Worm (Caenorhabditis elegans) whole organism, midembryonic: ENCODE measurements around the gene W08E12.2.

Experiments used
- T22C8.4 ChIP-seq: fragments of 200-800 bp; sonication (Bioruptor generic); IDR thresholded peaks from 2 replicates; pipeline ENCODE4 v1.3.6; 2022; ENCODE audit warnings: missing genetic modification characterization, missing compliant biosample characterization
- cog-1 ChIP-seq: sonication (generic microtip); optimal IDR thresholded peaks from 2 replicates; lab custom pipeline; 2016; ENCODE audit warnings: missing genetic modification characterization, missing compliant biosample characterization
- flt-1 ChIP-seq: fragments of 200-800 bp; sonication (Bioruptor generic); IDR thresholded peaks from 2 replicates; pipeline ENCODE4 v1.3.6; 2022; ENCODE audit warnings: missing genetic modification characterization, missing compliant biosample characterization
- klf-2 ChIP-seq: fragments of 200-800 bp; sonication (Bioruptor generic); conservative IDR thresholded peaks from 2 replicates; pipeline ENCODE4 v1.3.6; 2022; ENCODE audit warnings: missing genetic modification reagents, missing genetic modification characterization, missing compliant biosample characterization
- med-1 ChIP-seq: sonication (generic microtip); optimal IDR thresholded peaks from 2 replicates; lab custom pipeline; 2017; ENCODE audit warnings: missing genetic modification characterization, mild to moderate bottlenecking, missing compliant biosample characterization, antibody characterized with exemption, missing genetic modification reagents; ENCODE audit not compliant: insufficient read depth
- ref-1 ChIP-seq: fragments of 200-800 bp; sonication (Bioruptor generic); conservative IDR thresholded peaks from 2 replicates; pipeline ENCODE4 v1.3.6; 2022; ENCODE audit warnings: missing genetic modification reagents, missing genetic modification characterization, missing compliant biosample characterization
- tab-1 ChIP-seq: fragments of 200-800 bp; sonication (Bioruptor generic); IDR thresholded peaks from 2 replicates; pipeline ENCODE4 v1.3.6; 2022; ENCODE audit warnings: missing genetic modification characterization, missing compliant biosample characterization
- ztf-23 ChIP-seq: fragments of 200-800 bp; sonication (Bioruptor generic); IDR thresholded peaks from 2 replicates; pipeline ENCODE4 v1.3.6; 2022; ENCODE audit warnings: missing genetic modification reagents, missing genetic modification characterization, missing compliant biosample characterization
- ztf-29 ChIP-seq: fragments of 200-800 bp; sonication (Bioruptor generic); IDR thresholded peaks from 2 replicates; pipeline ENCODE4 v1.3.6; 2022; ENCODE audit warnings: missing genetic modification reagents, missing genetic modification characterization, missing compliant biosample characterization

The W08E12.2 gene

DNA sequence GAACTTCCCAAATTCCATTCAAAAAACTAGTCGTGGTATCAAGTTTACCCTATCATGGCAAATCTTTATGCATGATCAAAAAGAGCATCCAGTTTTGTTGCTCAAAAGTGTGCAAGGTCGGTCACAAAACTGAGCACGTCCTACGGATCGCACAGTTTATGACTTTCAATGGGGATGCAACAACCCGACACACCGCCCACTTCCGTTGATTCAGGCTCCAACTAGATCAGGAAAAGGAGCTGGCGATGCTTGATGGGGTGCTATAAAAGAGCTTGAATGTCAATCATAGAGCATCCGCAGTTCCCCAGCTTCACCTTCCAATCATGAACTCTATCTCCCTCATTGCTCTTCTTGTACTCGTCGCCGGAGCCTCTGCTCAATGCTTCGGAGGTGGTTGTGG lies at the start of gene W08E12.2:
TSS of gene W08E12.2 (plus strand) at position 301 of the 400 bp plus-strand sequence.
- TF ChIP-seq med-1 (GFP tag; lab: Kevin White, UChicago) (no peak), ztf-29 (no peak), tab-1 (GFP tag; lab: Robert Waterston, UW) (no peak), klf-2 (no peak), ztf-23 (GFP tag; lab: Robert Waterston, UW) (no peak), ref-1 (no peak), T22C8.4 (GFP tag; lab: Robert Waterston, UW) (no peak), cog-1 (tag; lab: Kevin White, UChicago) (no peak), flt-1 (GFP tag; lab: Robert Waterston, UW) (no peak)

DNA sequence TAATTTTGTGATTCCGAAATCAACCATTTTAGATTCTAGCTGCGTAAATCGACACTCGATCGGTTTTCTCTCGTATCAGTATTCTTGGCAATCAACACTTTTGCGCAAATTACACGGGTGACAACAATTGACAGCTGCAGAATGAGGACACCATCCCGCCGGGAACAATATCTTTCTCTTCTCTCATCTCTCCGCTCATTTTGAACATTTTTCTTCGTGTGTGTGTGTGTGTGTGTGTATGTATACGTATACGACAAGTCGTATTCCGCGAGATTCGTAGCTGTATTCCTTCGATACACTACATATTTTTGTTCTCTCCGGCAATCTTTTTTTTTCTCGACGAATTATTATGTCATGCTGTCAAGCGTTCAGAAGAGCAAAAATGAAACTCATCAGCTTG lies 48.8 kb upstream of the W08E12.2 start:
- TF ChIP-seq cog-1 (tag; lab: Kevin White, UChicago) (no peak), ref-1 (no peak), klf-2 (no peak), T22C8.4 (GFP tag; lab: Robert Waterston, UW) (no peak), tab-1 (GFP tag; lab: Robert Waterston, UW) (no peak), flt-1 (GFP tag; lab: Robert Waterston, UW) (no peak), med-1 (GFP tag; lab: Kevin White, UChicago) (no peak), ztf-23 (GFP tag; lab: Robert Waterston, UW) (no peak), ztf-29 (no peak)

DNA sequence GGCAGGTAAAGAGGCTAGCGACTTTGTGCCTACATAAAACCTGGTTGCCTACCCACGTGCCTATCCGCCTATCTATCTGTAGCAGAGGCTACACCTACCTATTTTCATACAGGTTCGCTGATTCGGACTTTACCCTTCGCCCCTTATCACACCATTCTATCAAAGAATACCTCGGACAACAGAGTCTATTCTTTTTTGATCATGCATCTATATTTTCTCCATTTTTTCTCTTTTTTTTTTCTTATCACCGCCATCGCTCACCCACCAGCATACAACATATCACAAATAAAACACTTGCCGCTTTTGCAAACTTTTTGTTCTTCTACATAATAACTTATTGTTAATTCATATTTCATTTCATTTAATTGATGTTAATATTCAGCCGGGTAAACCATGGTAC lies 47.1 kb upstream of the W08E12.2 start, which contains the start of gene T26C12.1:
TSS of gene T26C12.1 (plus strand) at position 383 of the 400 bp plus-strand sequence.
- TF ChIP-seq ztf-23 (GFP tag; lab: Robert Waterston, UW): no peak

DNA sequence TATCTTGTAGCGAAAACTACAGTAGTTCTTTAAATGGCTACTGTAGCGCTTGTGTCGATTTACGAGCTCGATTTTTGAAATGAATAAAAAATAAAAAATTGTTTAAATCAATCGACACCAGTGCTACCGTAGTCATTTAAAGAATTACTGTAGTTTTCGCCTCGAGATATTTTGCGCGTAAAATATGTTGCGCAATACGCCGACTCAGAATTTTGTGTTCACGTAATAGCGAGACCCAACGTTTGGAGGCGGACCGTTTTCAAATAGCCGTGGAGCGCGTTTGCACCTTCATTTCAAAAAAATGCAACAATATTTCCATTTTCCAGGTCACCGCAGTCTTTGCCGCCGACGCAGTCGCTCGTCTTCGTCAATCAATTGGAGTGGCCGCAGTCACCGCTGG lies 45.5 kb upstream of the W08E12.2 start:
- no peak for TF ChIP-seq flt-1 (GFP tag; lab: Robert Waterston, UW)
- no peak for TF ChIP-seq tab-1 (GFP tag; lab: Robert Waterston, UW)
- TF ChIP-seq klf-2: no peak

DNA sequence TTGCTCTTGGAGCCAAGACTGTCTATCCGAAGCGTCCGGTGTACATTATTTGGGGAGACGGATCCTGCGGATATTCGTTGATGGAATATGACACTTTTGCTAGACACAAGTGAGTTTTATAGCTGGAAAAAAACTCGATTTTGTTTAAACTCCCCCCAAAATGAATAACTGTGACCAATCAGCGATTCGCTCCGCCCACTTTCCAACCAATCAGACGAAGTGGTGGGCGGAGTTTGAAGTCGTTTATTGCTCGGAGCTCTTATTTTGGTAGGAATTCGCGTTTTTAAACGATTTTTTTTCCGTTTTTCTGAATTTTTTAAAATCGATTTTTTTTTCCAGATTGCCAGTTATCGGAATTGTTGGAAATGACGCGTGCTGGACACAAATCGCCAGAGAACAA lies 43.9 kb upstream of the W08E12.2 start:
- no peak for TF ChIP-seq klf-2
- no peak for TF ChIP-seq ztf-29
- no peak for TF ChIP-seq med-1 (GFP tag; lab: Kevin White, UChicago)
- no peak for TF ChIP-seq cog-1 (tag; lab: Kevin White, UChicago)
- no peak for TF ChIP-seq T22C8.4 (GFP tag; lab: Robert Waterston, UW)
- TF ChIP-seq ztf-23 (GFP tag; lab: Robert Waterston, UW): no peak
- no peak for TF ChIP-seq flt-1 (GFP tag; lab: Robert Waterston, UW)

DNA sequence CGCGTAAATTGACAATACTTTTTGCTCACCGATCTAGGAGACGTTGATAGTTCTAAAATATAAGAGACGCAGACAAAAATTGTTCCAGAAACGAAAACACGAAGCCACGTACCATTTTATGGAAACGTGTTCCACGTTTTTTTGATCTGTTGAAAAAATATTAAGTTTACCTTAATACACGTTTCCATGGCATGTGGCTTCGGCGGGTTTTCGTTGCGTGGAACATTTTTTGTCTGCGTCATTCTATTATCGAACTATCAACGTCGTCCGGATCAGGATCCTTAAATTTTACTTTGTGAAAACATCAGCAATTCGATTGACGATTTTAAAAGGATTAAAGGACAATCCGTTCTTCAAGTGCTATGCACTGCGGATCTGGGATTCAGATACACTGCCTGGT lies 40.0 kb upstream of the W08E12.2 start, which contains the start of gene T26C12.2:
TSS of gene T26C12.2 (minus strand) at position 101 of the 400 bp plus-strand sequence.
- no peak for TF ChIP-seq flt-1 (GFP tag; lab: Robert Waterston, UW)
- TF ChIP-seq ztf-29: no peak
- TF ChIP-seq med-1 (GFP tag; lab: Kevin White, UChicago): no peak
- no peak for TF ChIP-seq cog-1 (tag; lab: Kevin White, UChicago)
- TF ChIP-seq T22C8.4 (GFP tag; lab: Robert Waterston, UW): no peak
- TF ChIP-seq ref-1: no peak
- TF ChIP-seq klf-2: no peak
- TF ChIP-seq tab-1 (GFP tag; lab: Robert Waterston, UW): no peak
- TF ChIP-seq ztf-23 (GFP tag; lab: Robert Waterston, UW): no peak

DNA sequence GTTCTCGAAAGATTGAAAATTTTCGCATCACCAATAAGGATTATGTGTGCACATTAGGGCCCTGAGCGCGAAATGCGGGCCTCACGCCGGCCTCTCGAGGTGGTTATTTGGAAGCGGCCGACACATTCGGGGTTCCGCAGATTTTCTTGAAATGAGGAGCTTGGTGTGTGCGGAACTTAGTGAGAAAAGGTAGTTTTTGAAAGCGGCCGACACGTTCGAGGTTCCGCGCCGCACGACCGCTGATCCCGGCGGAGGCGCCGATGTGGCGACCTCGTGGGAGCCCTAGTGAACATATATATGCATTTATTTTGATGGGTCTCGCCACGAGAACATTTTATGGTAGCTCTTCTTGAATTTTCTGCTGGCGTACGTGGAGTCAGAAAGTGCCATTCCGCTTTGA lies 38.8 kb upstream of the W08E12.2 start:
- TF ChIP-seq flt-1 (GFP tag; lab: Robert Waterston, UW) (0 out of 2 replicates have a peak, but pooled peaks have one; percentile 59), ref-1 (no peak)

DNA sequence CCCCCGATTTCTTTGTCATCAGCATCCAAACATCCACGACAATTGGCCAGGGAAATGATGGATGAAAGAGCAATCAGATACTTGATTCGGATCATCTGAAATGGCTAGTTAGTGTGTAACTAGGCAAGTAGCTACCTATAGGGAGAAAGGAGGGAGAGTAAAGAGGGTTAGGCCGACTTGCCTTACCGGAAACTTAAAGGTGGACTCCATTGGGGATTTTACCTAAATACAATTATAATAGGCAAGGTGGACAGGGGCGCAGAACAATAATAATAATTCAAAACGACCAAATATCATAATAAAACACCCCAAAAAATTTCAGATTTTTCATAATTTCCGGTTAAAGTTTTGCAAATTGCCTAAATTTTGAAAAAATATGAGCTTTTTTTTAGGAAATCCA lies 38.1 kb upstream of the W08E12.2 start, which contains the start of gene clec-173:
TSS of gene clec-173 (minus strand) at position 101 of the 400 bp plus-strand sequence.
- TF ChIP-seq flt-1 (GFP tag; lab: Robert Waterston, UW) (no peak), ztf-29 (no peak), cog-1 (tag; lab: Kevin White, UChicago) (no peak), klf-2 (no peak), ref-1 (no peak), ztf-23 (GFP tag; lab: Robert Waterston, UW) (no peak), tab-1 (GFP tag; lab: Robert Waterston, UW) (no peak)

DNA sequence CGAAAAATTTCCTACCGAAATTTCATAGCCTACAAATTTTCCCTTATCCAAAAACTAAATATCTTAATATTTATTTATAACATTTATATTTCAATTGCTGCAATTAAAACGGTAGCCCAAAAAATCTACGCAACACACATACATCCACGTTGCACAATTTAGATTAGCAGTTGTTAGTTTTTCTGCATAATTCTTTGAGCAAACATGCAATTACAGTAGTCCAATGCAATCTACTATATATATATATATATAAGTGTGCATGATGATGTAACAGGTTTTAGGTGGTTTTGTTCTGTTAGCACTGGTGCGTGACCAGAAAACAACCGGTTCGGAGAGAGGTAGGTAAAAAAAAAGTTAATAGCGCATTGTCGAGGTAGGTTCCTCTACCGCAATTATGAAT lies 34.3 kb upstream of the W08E12.2 start:
- no peak for TF ChIP-seq tab-1 (GFP tag; lab: Robert Waterston, UW)

DNA sequence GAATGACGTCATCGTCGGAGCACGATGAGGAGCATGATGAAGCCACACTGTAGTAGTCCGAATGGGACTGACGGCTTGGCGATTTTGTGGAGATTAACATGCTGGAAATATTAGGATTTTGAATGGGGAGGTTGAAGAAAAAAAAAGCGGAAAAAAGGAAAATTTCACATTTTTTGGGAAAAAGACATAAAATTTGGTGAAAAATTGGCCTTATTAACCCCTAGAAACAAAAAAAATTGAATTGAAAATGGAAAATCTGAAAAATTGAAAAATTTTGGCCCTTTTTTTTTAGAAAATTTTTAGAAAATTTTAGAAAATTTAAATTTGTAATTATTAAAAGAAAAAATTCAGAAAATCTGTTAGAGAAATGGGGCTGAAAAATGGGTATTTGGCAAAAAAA lies 32.4 kb upstream of the W08E12.2 start, which contains the start of gene T26C12.3:
TSS of gene T26C12.3 (minus strand) at position 101 of the 400 bp plus-strand sequence.
- no peak for TF ChIP-seq ztf-23 (GFP tag; lab: Robert Waterston, UW)
- TF ChIP-seq flt-1 (GFP tag; lab: Robert Waterston, UW): no peak
- no peak for TF ChIP-seq cog-1 (tag; lab: Kevin White, UChicago)
- TF ChIP-seq tab-1 (GFP tag; lab: Robert Waterston, UW): no peak
- no peak for TF ChIP-seq med-1 (GFP tag; lab: Kevin White, UChicago)
- TF ChIP-seq T22C8.4 (GFP tag; lab: Robert Waterston, UW): no peak
- no peak for TF ChIP-seq klf-2
- TF ChIP-seq ztf-29: no peak
- no peak for TF ChIP-seq ref-1

DNA sequence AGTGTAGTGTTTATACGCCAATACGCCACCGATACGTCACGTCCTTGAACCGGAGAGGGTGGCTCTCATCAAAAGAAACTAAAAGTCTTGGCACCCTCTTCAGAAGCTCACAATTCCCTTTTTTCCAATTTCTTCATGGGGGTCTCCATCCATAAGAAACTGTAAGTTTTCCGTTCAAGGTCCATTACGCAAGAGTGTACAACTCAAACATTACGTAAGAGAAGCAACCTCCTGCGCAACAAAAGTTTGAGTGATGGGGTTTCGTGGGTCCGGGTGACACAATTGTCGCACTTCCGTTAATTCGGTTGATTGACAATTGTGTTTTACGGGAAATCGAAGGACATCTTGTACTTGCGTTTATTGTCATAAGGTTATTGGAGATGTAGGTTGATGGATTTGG lies 26.9 kb upstream of the W08E12.2 start:
- no peak for TF ChIP-seq ztf-23 (GFP tag; lab: Robert Waterston, UW)
- no peak for TF ChIP-seq flt-1 (GFP tag; lab: Robert Waterston, UW)
- no peak for TF ChIP-seq T22C8.4 (GFP tag; lab: Robert Waterston, UW)
- no peak for TF ChIP-seq ztf-29
- no peak for TF ChIP-seq med-1 (GFP tag; lab: Kevin White, UChicago)
- no peak for TF ChIP-seq cog-1 (tag; lab: Kevin White, UChicago)
- no peak for TF ChIP-seq tab-1 (GFP tag; lab: Robert Waterston, UW)
- TF ChIP-seq ref-1: no peak
- TF ChIP-seq klf-2: no peak
